Worm (Caenorhabditis elegans) whole organism, young adult: ENCODE data around the gene Y71H2B.4.

Experiments
- B0261.1 ChIP-seq: sonication (generic microtip); optimal IDR thresholded peaks from 2 replicates; lab custom pipeline; 2016; ENCODE audit warnings: mild to moderate bottlenecking, missing genetic modification characterization, moderate library complexity, missing compliant biosample characterization
- C06A6.2 ChIP-seq: fragments of 200-800 bp; sonication (Bioruptor generic); conservative IDR thresholded peaks from 2 replicates; pipeline ENCODE4 v1.3.6; 2022; ENCODE audit warnings: missing genetic modification characterization, missing compliant biosample characterization
- C17E4.6 ChIP-seq: fragments of 200-800 bp; sonication (Bioruptor generic); IDR thresholded peaks from 2 replicates; pipeline ENCODE4 v1.3.6; 2022; ENCODE audit warnings: missing genetic modification reagents, missing genetic modification characterization, missing compliant biosample characterization
- F10E7.11 ChIP-seq: sonication (generic microtip); optimal IDR thresholded peaks from 2 replicates; lab custom pipeline; 2017; ENCODE audit warnings: mild to moderate bottlenecking, missing genetic modification characterization, moderate library complexity, missing compliant biosample characterization
- F22D6.2 ChIP-seq: sonication (generic microtip); optimal IDR thresholded peaks from 2 replicates; lab custom pipeline; 2016; ENCODE audit warnings: mild to moderate bottlenecking, missing genetic modification characterization, missing compliant biosample characterization
- F57A8.1 ChIP-seq: fragments of 200-800 bp; sonication (Bioruptor generic); optimal IDR thresholded peaks from 2 replicates; lab custom pipeline; 2018; ENCODE audit warnings: mild to moderate bottlenecking, missing genetic modification characterization, moderate library complexity, missing compliant biosample characterization
- Y53G8AR.9 ChIP-seq: fragments of 200-800 bp; sonication (Bioruptor generic); conservative IDR thresholded peaks from 2 replicates; pipeline ENCODE4 v1.3.6; 2022; ENCODE audit warnings: missing genetic modification reagents, missing genetic modification characterization, missing compliant biosample characterization
- ama-1 ChIP-seq, 3 experiments: fragments of 150-350 bp in 1 of 3; sonication (generic microtip) in 2 of 3; optimal IDR thresholded peaks; 2 replicates each; lab custom pipeline; 2014 to 2018; ENCODE audit warnings: missing biosample characterization in 2 of 3, missing genetic modification characterization in 2 of 3, missing genetic modification reagents in 2 of 3
- aptf-3 ChIP-seq: fragments of 200-800 bp; sonication (Bioruptor generic); IDR thresholded peaks from 2 replicates; pipeline ENCODE4 v1.3.6; 2022; ENCODE audit warnings: missing genetic modification characterization, missing compliant biosample characterization
- bed-1 ChIP-seq: fragments of 200-800 bp; sonication (Bioruptor generic); IDR thresholded peaks from 2 replicates; pipeline ENCODE4 v1.3.6; 2022; ENCODE audit warnings: missing genetic modification reagents, missing genetic modification characterization, missing compliant biosample characterization
- cebp-2 ChIP-seq: fragments of 200-800 bp; sonication (Bioruptor generic); IDR thresholded peaks from 2 replicates; pipeline ENCODE4 v1.3.6; 2022; ENCODE audit warnings: missing genetic modification characterization, missing compliant biosample characterization
- ceh-100 ChIP-seq: fragments of 200-800 bp; sonication (Bioruptor generic); IDR thresholded peaks from 2 replicates; pipeline ENCODE4 v1.3.6; 2022; ENCODE audit warnings: missing genetic modification reagents, missing genetic modification characterization, missing compliant biosample characterization
- ceh-27 ChIP-seq: fragments of 200-800 bp; sonication (Bioruptor generic); optimal IDR thresholded peaks from 2 replicates; lab custom pipeline; 2018; ENCODE audit warnings: mild to moderate bottlenecking, missing genetic modification characterization, moderate library complexity, missing compliant biosample characterization
- ceh-79 ChIP-seq: sonication (generic microtip); optimal IDR thresholded peaks from 2 replicates; lab custom pipeline; 2017; ENCODE audit warnings: mild to moderate bottlenecking, missing genetic modification characterization, missing compliant biosample characterization
- chd-7 ChIP-seq: sonication (generic microtip); optimal IDR thresholded peaks from 2 replicates; lab custom pipeline; 2016; ENCODE audit warnings: mild to moderate bottlenecking, missing genetic modification characterization, moderate library complexity, missing compliant biosample characterization
- dpff-1 ChIP-seq: sonication (generic microtip); optimal IDR thresholded peaks from 2 replicates; lab custom pipeline; 2017; ENCODE audit warnings: mild to moderate bottlenecking, missing genetic modification characterization, missing compliant biosample characterization
- egl-44 ChIP-seq: fragments of 200-800 bp; sonication (Bioruptor generic); IDR thresholded peaks from 2 replicates; pipeline ENCODE4 v1.3.6; 2022; ENCODE audit warnings: missing genetic modification reagents, missing genetic modification characterization, missing compliant biosample characterization
- egrh-3 ChIP-seq: fragments of 200-800 bp; sonication (Bioruptor generic); IDR thresholded peaks from 2 replicates; pipeline ENCODE4 v1.3.6; 2022; ENCODE audit warnings: missing genetic modification reagents, missing genetic modification characterization, missing compliant biosample characterization
- ekl-4 ChIP-seq: fragments of 200-800 bp; sonication (Bioruptor generic); IDR thresholded peaks from 2 replicates; pipeline ENCODE4 v1.3.6; 2022; ENCODE audit warnings: missing genetic modification reagents, missing genetic modification characterization, missing compliant biosample characterization
- ets-4 ChIP-seq: fragments of 200-800 bp; sonication (Bioruptor generic); optimal IDR thresholded peaks from 2 replicates; lab custom pipeline; 2018; ENCODE audit warnings: mild to moderate bottlenecking, missing genetic modification characterization, missing compliant biosample characterization
- hlh-12 ChIP-seq: sonication (generic microtip); optimal IDR thresholded peaks from 2 replicates; lab custom pipeline; 2016; ENCODE audit warnings: missing genetic modification characterization, missing compliant biosample characterization
- hsf-1 ChIP-seq: fragments of 200-800 bp; sonication (Bioruptor generic); IDR thresholded peaks from 2 replicates; pipeline ENCODE4 v1.3.6; 2022; ENCODE audit warnings: missing genetic modification reagents, missing genetic modification characterization, missing compliant biosample characterization
- lag-1 ChIP-seq: fragments of 200-800 bp; sonication (Bioruptor generic); IDR thresholded peaks from 2 replicates; pipeline ENCODE4 v1.3.6; 2022; ENCODE audit warnings: missing genetic modification reagents, missing genetic modification characterization, missing compliant biosample characterization
- lin-26 ChIP-seq: fragments of 200-800 bp; sonication (Bioruptor generic); IDR thresholded peaks from 2 replicates; pipeline ENCODE4 v1.3.6; 2022; ENCODE audit warnings: missing genetic modification reagents, missing genetic modification characterization, missing compliant biosample characterization
- lir-1 ChIP-seq: fragments of 200-800 bp; sonication (Bioruptor generic); conservative IDR thresholded peaks from 2 replicates; pipeline ENCODE4 v1.3.6; 2022; ENCODE audit warnings: missing genetic modification reagents, missing genetic modification characterization, missing compliant biosample characterization
- madf-8 ChIP-seq: fragments of 200-800 bp; sonication (Bioruptor generic); conservative IDR thresholded peaks from 2 replicates; pipeline ENCODE4 v1.3.6; 2022; ENCODE audit warnings: missing genetic modification reagents, missing genetic modification characterization, missing compliant biosample characterization
- nfyb-1 ChIP-seq: fragments of 200-800 bp; sonication (Bioruptor generic); IDR thresholded peaks from 2 replicates; pipeline ENCODE4 v1.3.6; 2022; ENCODE audit warnings: missing genetic modification reagents, missing genetic modification characterization, missing compliant biosample characterization
- nhr-90 ChIP-seq: sonication (generic microtip); optimal IDR thresholded peaks from 2 replicates; lab custom pipeline; 2016; ENCODE audit warnings: missing genotype, mild to moderate bottlenecking, missing genetic modification characterization, missing compliant biosample characterization
- pbrm-1 ChIP-seq: fragments of 200-800 bp; sonication (Bioruptor generic); IDR thresholded peaks from 2 replicates; pipeline ENCODE4 v1.3.6; 2022; ENCODE audit warnings: missing genetic modification reagents, missing genetic modification characterization, missing compliant biosample characterization
- pha-4 ChIP-seq: fragments of 150-350 bp; sonication (generic microtip); optimal IDR thresholded peaks from 2 replicates; lab custom pipeline; 2014; ENCODE audit warnings: missing biosample characterization, missing genetic modification reagents, missing genetic modification characterization
- rcor-1 ChIP-seq: fragments of 200-800 bp; sonication (Bioruptor generic); IDR thresholded peaks from 2 replicates; pipeline ENCODE4 v1.3.6; 2022; ENCODE audit warnings: missing genetic modification reagents, missing genetic modification characterization, missing compliant biosample characterization
- repo-1 ChIP-seq: sonication (generic microtip); optimal IDR thresholded peaks from 2 replicates; lab custom pipeline; 2017; ENCODE audit warnings: mild to moderate bottlenecking, missing genetic modification characterization, missing compliant biosample characterization
- sdz-38 ChIP-seq: sonication (generic microtip); optimal IDR thresholded peaks from 2 replicates; lab custom pipeline; 2016; ENCODE audit warnings: missing genotype, missing genetic modification characterization, missing compliant biosample characterization
- somi-1 ChIP-seq: fragments of 200-800 bp; sonication (Bioruptor generic); optimal IDR thresholded peaks from 2 replicates; lab custom pipeline; 2018; ENCODE audit warnings: mild to moderate bottlenecking, missing genetic modification characterization, missing compliant biosample characterization
- tlf-1 ChIP-seq: fragments of 200-800 bp; sonication (Bioruptor generic); optimal IDR thresholded peaks from 2 replicates; lab custom pipeline; 2018; ENCODE audit warnings: mild to moderate bottlenecking, missing genetic modification characterization, missing compliant biosample characterization
- zfh-2 ChIP-seq: fragments of 200-800 bp; sonication (Bioruptor generic); conservative IDR thresholded peaks from 2 replicates; pipeline ENCODE4 v1.3.6; 2022; ENCODE audit warnings: missing genetic modification reagents, missing genetic modification characterization, missing compliant biosample characterization
- ztf-3 ChIP-seq: fragments of 200-800 bp; sonication (Bioruptor generic); optimal IDR thresholded peaks from 2 replicates; lab custom pipeline; 2018; ENCODE audit warnings: mild to moderate bottlenecking, missing genetic modification characterization, missing compliant biosample characterization

Gene Y71H2B.4

DNA sequence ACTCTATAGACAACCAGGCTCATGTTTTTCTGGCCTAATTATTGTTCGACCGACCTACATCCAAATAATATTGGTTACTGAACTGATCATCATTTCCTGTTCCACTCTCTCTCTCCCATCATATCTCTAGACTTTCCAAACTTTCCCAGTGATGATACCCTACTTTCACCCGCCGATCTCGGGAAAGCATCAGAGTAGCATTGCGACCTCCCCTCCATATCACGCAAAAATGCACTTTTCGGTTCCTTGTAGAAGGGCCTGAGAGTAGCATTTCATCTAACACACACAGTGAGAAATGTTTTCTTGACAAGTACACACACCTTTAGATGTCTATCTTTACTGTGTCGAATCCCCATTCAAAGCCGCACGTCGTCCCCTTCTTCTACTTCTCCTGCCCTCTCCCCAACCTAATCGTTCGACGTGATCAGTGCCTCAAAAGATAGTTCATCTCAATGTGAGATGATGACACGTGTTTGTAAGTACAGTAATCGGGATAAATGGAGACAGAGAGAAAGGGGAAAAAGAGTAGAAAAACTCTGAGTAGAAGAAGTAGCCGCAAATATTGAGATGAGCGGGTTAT, 14.1 kb downstream of the Y71H2B.4 start:
- TF ChIP-seq somi-1 (GFP tag; lab: Kevin White, UChicago) (no peak), F10E7.11 (tag; lab: Kevin White, UChicago) (no peak), F57A8.1 (GFP tag; lab: Kevin White, UChicago) (no peak), nfyb-1 (GFP tag; lab: Robert Waterston, UW) (no peak), F22D6.2 (tag; lab: Kevin White, UChicago) (no peak), ekl-4 (no peak), C06A6.2 (GFP tag; lab: Robert Waterston, UW) (no peak), ama-1 (optimal IDR thresholded peaks at IDR 0.05; lab: Kevin White, UChicago) (no peak), ama-1 (GFP tag; optimal IDR thresholded peaks at IDR 0.05; lab: Kevin White, UChicago) (no peak), dpff-1 (no peak), cebp-2 (GFP tag; lab: Robert Waterston, UW) (no peak), rcor-1 (GFP tag; lab: Robert Waterston, UW) (no peak), lag-1 (GFP tag; lab: Robert Waterston, UW) (no peak), ceh-79 (tag; lab: Kevin White, UChicago) (no peak), ceh-100 (GFP tag; lab: Robert Waterston, UW) (no peak), ets-4 (GFP tag; lab: Kevin White, UChicago) (no peak), sdz-38 (tag; lab: Kevin White, UChicago) (no peak), pha-4 (tag; lab: Kevin White, UChicago) (no peak), tlf-1 (no peak), bed-1 (GFP tag; lab: Robert Waterston, UW) (no peak)
- TF ChIP-seq, all 124 proteins: peak for 0

DNA sequence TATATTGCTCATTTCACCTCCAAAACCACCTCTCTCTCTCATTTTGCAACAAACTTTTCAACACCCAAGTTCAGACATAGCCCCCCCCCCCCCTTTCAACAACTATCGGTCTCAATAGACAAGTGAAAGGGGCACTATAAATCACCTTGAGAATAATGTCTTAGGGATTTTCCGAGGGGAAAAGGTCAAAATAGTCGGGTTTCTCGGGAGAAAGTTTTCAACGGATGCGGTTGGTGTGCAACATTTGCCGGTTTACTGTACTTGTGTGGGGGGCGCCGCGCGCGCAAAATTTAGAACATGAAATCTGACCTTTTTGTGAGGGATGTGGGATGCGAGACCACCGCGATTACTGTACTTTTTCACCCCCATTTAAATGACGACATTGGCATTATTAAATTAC, 15.8 kb downstream of the Y71H2B.4 start:
- TF ChIP-seq lin-26 = no peak
- no peak for TF ChIP-seq C17E4.6 (GFP tag; lab: Robert Waterston, UW)
- no peak for TF ChIP-seq madf-8 (GFP tag; lab: Robert Waterston, UW)
- TF ChIP-seq ztf-3 = no peak
- TF ChIP-seq B0261.1 = no peak
- no peak for TF ChIP-seq ceh-27 (GFP tag; lab: Kevin White, UChicago)
- TF ChIP-seq nhr-90 (tag; lab: Kevin White, UChicago) = no peak
- no peak for TF ChIP-seq F22D6.2 (tag; lab: Kevin White, UChicago)
- TF ChIP-seq ama-1 (optimal IDR thresholded peaks at IDR 0.05; lab: Kevin White, UChicago) = no peak
- TF ChIP-seq ama-1 (GFP tag; optimal IDR thresholded peaks at IDR 0.05; lab: Kevin White, UChicago) = no peak
- no peak for TF ChIP-seq lir-1
- TF ChIP-seq egl-44 = no peak
- TF ChIP-seq hsf-1 (GFP tag; lab: Robert Waterston, UW) = no peak
- no peak for TF ChIP-seq hlh-12
- no peak for TF ChIP-seq aptf-3 (GFP tag; lab: Robert Waterston, UW)
- TF ChIP-seq Y53G8AR.9 = no peak
- no peak for TF ChIP-seq repo-1 (tag; lab: Kevin White, UChicago)

- TF ChIP-seq egrh-3 (GFP tag; lab: Robert Waterston, UW) (peak; percentile 57; the same call in 1 of the 2 replicates), chd-7 (no peak), zfh-2 (peak; percentile 77), pbrm-1 (GFP tag; lab: Robert Waterston, UW) (peak; percentile 36; the same call in 1 of the 2 replicates)
Measured at ce11 chrIII:2636137-2636536, 17.4 kb downstream of the Y71H2B.4 start, which contains the start of gene zmp-2. zmp-2 (plus strand) TSS chrIII:2636383.
